Fruit fly (Drosophila melanogaster) whole organism, embryonic: ENCODE data around the gene CG11699.

Experiments
- Atf-2 ChIP-seq: fragments of 200-800 bp; sonication (Bioruptor generic); optimal IDR thresholded peaks from 2 replicates; lab custom pipeline; 2016; ENCODE audit warnings: missing biosample characterization, missing genetic modification characterization
- BEAF-32 ChIP-seq: fragments of 200-800 bp; sonication (Bioruptor generic); optimal IDR thresholded peaks from 3 replicates; lab custom pipeline; 2017; ENCODE audit warnings: missing biosample characterization, missing genetic modification characterization, mild to moderate bottlenecking, moderate library complexity, missing genetic modification reagents
- CG10209 ChIP-seq: fragments of 200-800 bp; sonication (Bioruptor generic); optimal IDR thresholded peaks from 3 replicates; lab custom pipeline; 2017; ENCODE audit warnings: missing biosample characterization, mild to moderate bottlenecking, missing genetic modification characterization, missing genetic modification reagents
- CG10274 ChIP-seq: fragments of 200-800 bp; sonication (Bioruptor generic); optimal IDR thresholded peaks from 3 replicates; lab custom pipeline; 2017; ENCODE audit warnings: missing biosample characterization, mild to moderate bottlenecking, missing genetic modification characterization
- CG10462 ChIP-seq: fragments of 200-800 bp; sonication (Bioruptor generic); optimal IDR thresholded peaks from 2 replicates; lab custom pipeline; 2016; ENCODE audit warnings: missing biosample characterization, missing genetic modification characterization
- CG10654 ChIP-seq: fragments of 200-800 bp; sonication (Bioruptor generic); optimal IDR thresholded peaks from 2 replicates; lab custom pipeline; 2016; ENCODE audit warnings: missing biosample characterization, missing genetic modification characterization
- CG11093 ChIP-seq: fragments of 200-800 bp; sonication (Bioruptor generic); IDR thresholded peaks from 3 replicates; pipeline ENCODE4 v1.3.6; 2022; ENCODE audit warnings: missing biosample characterization, missing genetic modification characterization
- CG13123 ChIP-seq: fragments of 200-800 bp; sonication (Bioruptor generic); optimal IDR thresholded peaks from 2 replicates; lab custom pipeline; 2016; ENCODE audit warnings: missing biosample characterization, missing genetic modification characterization
- CG14860 ChIP-seq: fragments of 200-800 bp; sonication (Bioruptor generic); IDR thresholded peaks from 3 replicates; pipeline ENCODE4 v1.3.6; 2022; ENCODE audit warnings: missing biosample characterization, missing genetic modification characterization; ENCODE audit not compliant: partially characterized antibody
- CG15479 ChIP-seq: fragments of 200-800 bp; sonication (Bioruptor generic); optimal IDR thresholded peaks from 3 replicates; lab custom pipeline; 2019; ENCODE audit warnings: missing biosample characterization, mild to moderate bottlenecking, missing genetic modification characterization, moderate library complexity
- CG1832 ChIP-seq: fragments of 200-800 bp; sonication (Bioruptor generic); optimal IDR thresholded peaks from 2 replicates; lab custom pipeline; 2017; ENCODE audit warnings: missing biosample characterization, mild to moderate bottlenecking, missing genetic modification characterization, inconsistent platforms
- CG2129 ChIP-seq: fragments of 200-800 bp; sonication (Bioruptor generic); IDR thresholded peaks from 2 replicates; pipeline ENCODE4 v1.3.6; 2022; ENCODE audit warnings: missing biosample characterization, missing genetic modification characterization; ENCODE audit not compliant: partially characterized antibody
- CG34422 ChIP-seq: fragments of 200-800 bp; sonication (Bioruptor generic); IDR thresholded peaks from 3 replicates; pipeline ENCODE4 v1.3.6; 2022; ENCODE audit warnings: missing biosample characterization, missing genetic modification characterization
- CG3726 ChIP-seq: fragments of 200-800 bp; sonication (Bioruptor generic); IDR thresholded peaks from 3 replicates; pipeline ENCODE4, ENCODE4 v1.3.6; 2022; ENCODE audit warnings: missing biosample characterization, missing genetic modification characterization
- CG4360 ChIP-seq: fragments of 200-800 bp; sonication (Bioruptor generic); IDR thresholded peaks from 2 replicates; pipeline ENCODE4 v1.3.6; 2022; ENCODE audit warnings: missing biosample characterization, missing genetic modification characterization
- CG7963 ChIP-seq: fragments of 200-800 bp; sonication (Bioruptor generic); IDR thresholded peaks from 3 replicates; pipeline ENCODE4 v1.3.6; 2022; ENCODE audit warnings: missing biosample characterization, missing genetic modification characterization; ENCODE audit not compliant: partially characterized antibody
- CG9727 ChIP-seq: fragments of 200-800 bp; sonication (Bioruptor generic); optimal IDR thresholded peaks from 3 replicates; lab custom pipeline; 2017; ENCODE audit warnings: missing biosample characterization, mild to moderate bottlenecking, missing genetic modification characterization
- CoRest ChIP-seq: fragments of 200-800 bp; sonication (Bioruptor generic); optimal IDR thresholded peaks from 3 replicates; lab custom pipeline; 2018; ENCODE audit warnings: missing biosample characterization, mild to moderate bottlenecking, missing genetic modification characterization, moderate library complexity
- D19A ChIP-seq: fragments of 200-800 bp; optimal IDR thresholded peaks from 3 replicates; lab custom pipeline; 2019; ENCODE audit warnings: missing biosample characterization, mild to moderate bottlenecking, missing genetic modification characterization, moderate library complexity
- Dad ChIP-seq: fragments of 200-800 bp; sonication (Bioruptor generic); optimal IDR thresholded peaks from 3 replicates; lab custom pipeline; 2016; ENCODE audit warnings: missing biosample characterization, missing genetic modification characterization
- Dip3 ChIP-seq: fragments of 200-800 bp; sonication (Bioruptor generic); optimal IDR thresholded peaks from 3 replicates; lab custom pipeline; 2016; ENCODE audit warnings: missing biosample characterization, missing genetic modification characterization
- E2f2 ChIP-seq: fragments of 200-800 bp; sonication (Bioruptor generic); IDR thresholded peaks from 2 replicates; pipeline ENCODE4 v1.3.6; 2022; ENCODE audit warnings: missing biosample characterization, missing genetic modification characterization
- Hr39 ChIP-seq: fragments of >200 bp; optimal IDR thresholded peaks from 2 replicates; lab custom pipeline; 2017
- Hr51 ChIP-seq, 2 experiments: fragments of 200-800 bp; sonication (Bioruptor generic); optimal IDR thresholded peaks; 2 replicates in 1 of 2; 3 replicates in 1 of 2; lab custom pipeline; 2016 to 2018; ENCODE audit warnings: missing biosample characterization in 2 of 2, missing genetic modification characterization in 2 of 2, mild to moderate bottlenecking in 1 of 2, moderate library complexity in 1 of 2
- Meics ChIP-seq: fragments of 200-800 bp; sonication (Bioruptor generic); optimal IDR thresholded peaks from 2 replicates; lab custom pipeline; 2017; ENCODE audit warnings: missing biosample characterization, mild to moderate bottlenecking, missing genetic modification characterization
- NC2β ChIP-seq: fragments of 200-800 bp; sonication (Bioruptor generic); optimal IDR thresholded peaks from 2 replicates; lab custom pipeline; 2016; ENCODE audit warnings: missing biosample characterization, missing genetic modification characterization
- Tbp ChIP-seq: fragments of >200 bp; optimal IDR thresholded peaks from 2 replicates; lab custom pipeline; 2018; ENCODE audit warnings: missing biosample characterization, missing genetic modification characterization
- Vsx1 ChIP-seq: fragments of 200-800 bp; sonication (Bioruptor generic); optimal IDR thresholded peaks from 2 replicates; lab custom pipeline; 2017; ENCODE audit warnings: missing biosample characterization, mild to moderate bottlenecking, missing genetic modification characterization, missing genetic modification reagents
- ara ChIP-seq: fragments of 200-800 bp; sonication (Bioruptor generic); IDR thresholded peaks from 2 replicates; pipeline ENCODE4 v1.3.6; 2022; ENCODE audit warnings: missing biosample characterization, missing genetic modification characterization
- az2 ChIP-seq: fragments of 200-800 bp; sonication (Bioruptor generic); optimal IDR thresholded peaks from 3 replicates; lab custom pipeline; 2016; ENCODE audit warnings: missing biosample characterization, missing genetic modification characterization
- br ChIP-seq: fragments of >200 bp; optimal IDR thresholded peaks from 2 replicates; lab custom pipeline; 2017
- chinmo ChIP-seq: fragments of 200-800 bp; sonication (Bioruptor generic); IDR thresholded peaks from 4 replicates; pipeline ENCODE4 v1.3.6; 2022; ENCODE audit warnings: missing biosample characterization, missing genetic modification characterization; ENCODE audit not compliant: partially characterized antibody
- chm ChIP-seq: fragments of 200-800 bp; sonication (Bioruptor generic); IDR thresholded peaks from 2 replicates; pipeline ENCODE4 v1.3.6; 2022; ENCODE audit warnings: missing biosample characterization, missing genetic modification characterization
- fd102C ChIP-seq: fragments of 200-800 bp; sonication (Bioruptor generic); optimal IDR thresholded peaks from 2 replicates; lab custom pipeline; 2018; ENCODE audit warnings: missing biosample characterization, mild to moderate bottlenecking, missing genetic modification characterization, moderate library complexity
- fd64A ChIP-seq: fragments of 200-800 bp; sonication (Bioruptor generic); optimal IDR thresholded peaks from 3 replicates; lab custom pipeline; 2018; ENCODE audit warnings: missing biosample characterization, mild to moderate bottlenecking, missing genetic modification characterization
- ftz-f1 ChIP-seq: fragments of 200-800 bp; sonication (Bioruptor generic); optimal IDR thresholded peaks from 2 replicates; lab custom pipeline; 2016; ENCODE audit warnings: missing biosample characterization, missing genetic modification characterization
- gem ChIP-seq: fragments of 200-800 bp; sonication (Bioruptor generic); optimal IDR thresholded peaks from 2 replicates; lab custom pipeline; 2019; ENCODE audit warnings: missing biosample characterization, mild to moderate bottlenecking, missing genetic modification characterization, moderate library complexity
- gt ChIP-seq: fragments of 200-800 bp; sonication (Bioruptor generic); IDR thresholded peaks from 2 replicates; pipeline ENCODE4 v1.3.6; 2022; ENCODE audit warnings: missing biosample characterization, missing genetic modification characterization
- hbn ChIP-seq: fragments of 200-800 bp; sonication (Bioruptor generic); IDR thresholded peaks from 2 replicates; pipeline ENCODE4 v1.3.6; 2022; ENCODE audit warnings: missing biosample characterization, missing genetic modification characterization; ENCODE audit not compliant: partially characterized antibody
- inv ChIP-seq: fragments of 200-800 bp; sonication (Bioruptor generic); IDR thresholded peaks from 2 replicates; pipeline ENCODE4 v1.3.6; 2022; ENCODE audit warnings: missing biosample characterization, missing genetic modification characterization; ENCODE audit not compliant: partially characterized antibody
- kay ChIP-seq: fragments of 200-800 bp; sonication (Bioruptor generic); optimal IDR thresholded peaks from 2 replicates; lab custom pipeline; 2016; ENCODE audit warnings: missing biosample characterization, missing genetic modification characterization
- luna ChIP-seq: fragments of 200-800 bp; sonication (Bioruptor generic); optimal IDR thresholded peaks from 2 replicates; lab custom pipeline; 2016; ENCODE audit warnings: missing biosample characterization, missing genetic modification characterization
- maf-S ChIP-seq: fragments of 200-800 bp; sonication (Bioruptor generic); optimal IDR thresholded peaks from 2 replicates; lab custom pipeline; 2016; ENCODE audit warnings: missing biosample characterization, missing genetic modification characterization
- oc ChIP-seq: fragments of 200-800 bp; sonication (Bioruptor generic); optimal IDR thresholded peaks from 2 replicates; lab custom pipeline; 2018; ENCODE audit warnings: missing biosample characterization, mild to moderate bottlenecking, missing genetic modification characterization, moderate library complexity
- seq ChIP-seq: fragments of 200-800 bp; sonication (Bioruptor generic); IDR thresholded peaks from 2 replicates; pipeline ENCODE4 v1.3.6; 2022; ENCODE audit warnings: missing biosample characterization, missing genetic modification characterization
- tin ChIP-seq: fragments of 200-800 bp; sonication (Bioruptor generic); optimal IDR thresholded peaks from 3 replicates; lab custom pipeline; 2016; ENCODE audit warnings: missing biosample characterization, missing genetic modification characterization
- tup ChIP-seq: fragments of 200-800 bp; sonication (Bioruptor generic); optimal IDR thresholded peaks from 2 replicates; lab custom pipeline; 2016; ENCODE audit warnings: missing biosample characterization, mild to moderate bottlenecking, missing genetic modification characterization, moderate library complexity
- usp ChIP-seq: fragments of >200 bp; optimal IDR thresholded peaks from 2 replicates; lab custom pipeline; 2017; ENCODE audit warnings: missing biosample characterization, missing genetic modification characterization

Gene CG11699

DNA sequence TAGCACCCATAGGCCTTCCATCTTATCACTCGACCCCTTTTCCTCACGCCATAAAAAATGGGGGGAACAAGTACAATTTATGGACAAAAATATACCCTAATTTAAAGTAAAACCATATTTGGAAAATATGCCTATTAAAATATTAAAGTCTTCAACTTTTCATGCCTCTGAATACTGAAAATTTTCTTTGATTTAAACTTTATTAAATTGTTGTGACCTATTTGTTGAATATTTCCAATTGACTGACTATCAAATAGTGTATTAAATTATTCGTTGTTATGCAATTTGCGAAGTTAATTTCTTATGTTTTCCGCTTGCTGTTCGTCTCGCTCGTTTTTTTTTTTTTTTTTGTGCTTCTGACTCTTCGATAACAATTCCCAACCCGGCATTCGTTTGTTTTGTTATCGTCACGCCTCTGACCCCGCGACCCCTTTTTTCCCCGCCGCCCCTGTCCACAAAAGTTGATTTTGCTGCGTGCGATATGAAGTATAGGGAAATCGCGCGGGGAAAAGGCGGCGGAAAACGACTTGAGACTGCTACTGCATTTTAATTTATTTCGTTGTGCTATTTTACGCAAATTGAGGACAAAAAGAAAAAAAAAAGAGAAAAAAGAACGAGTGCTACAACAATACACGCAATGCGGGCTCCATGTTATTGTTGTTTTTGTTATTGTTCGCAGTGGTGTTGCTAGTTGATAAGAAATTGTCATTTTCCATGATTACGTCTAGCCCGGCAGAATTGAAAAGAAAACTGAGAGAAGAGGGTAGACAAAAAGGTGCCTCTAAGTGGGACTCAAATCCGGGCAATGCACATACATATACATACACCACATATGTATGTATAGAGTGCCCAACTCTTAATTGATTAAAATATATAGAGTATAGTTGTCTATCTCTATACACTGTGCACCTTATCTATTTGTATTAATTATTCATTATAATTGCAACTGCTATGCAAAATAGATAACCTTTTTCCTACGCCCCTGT, 48.6 kb upstream of the CG11699 start (continued):
- 0 out of 4 replicates have a peak, but pooled peaks have one; percentile 41 for TF ChIP-seq chinmo (GFP tag; lab: Robert Waterston, UW)
- peak; percentile 36 for TF ChIP-seq CG9727 (GFP tag; lab: Kevin White, UChicago)
- TF ChIP-seq E2f2: peak; percentile 59
- TF ChIP-seq BEAF-32 (GFP tag; lab: Kevin White, UChicago): no peak
- peak in 1 of 2 experiments; percentile 80 for TF ChIP-seq Hr51 (GFP tag; optimal IDR thresholded peaks at IDR 0.05; lab: Kevin White, UChicago)
- peak; percentile 32 for TF ChIP-seq CG10654
- peak; percentile 54 for TF ChIP-seq CG10209 (GFP tag; lab: Kevin White, UChicago)
- peak; percentile 68; the same call in 1 of the 3 replicates for TF ChIP-seq CG34422
- TF ChIP-seq az2 (GFP tag; lab: Kevin White, UChicago): peak; percentile 66
- TF ChIP-seq kay (GFP tag; lab: Kevin White, UChicago): peak; percentile 16
- TF ChIP-seq D19A (tag; lab: Kevin White, UChicago): peak; percentile 99
- no peak for TF ChIP-seq gt (GFP tag; lab: Robert Waterston, UW)
- no peak for TF ChIP-seq hbn (GFP tag; lab: Robert Waterston, UW)
- peak; percentile 74 for TF ChIP-seq CoRest
- peak; percentile 71 for TF ChIP-seq Meics (GFP tag; lab: Kevin White, UChicago)
- TF ChIP-seq CG1832 (GFP tag; lab: Kevin White, UChicago): no peak
- TF ChIP-seq CG3726 (GFP tag; lab: Robert Waterston, UW): no peak
- TF ChIP-seq tup: no peak
- TF ChIP-seq maf-S (GFP tag; lab: Kevin White, UChicago): no peak
- peak; percentile 37; the same call in 1 of the 2 replicates for TF ChIP-seq ara
- TF ChIP-seq seq (GFP tag; lab: Robert Waterston, UW): peak; percentile 59; the same call in 1 of the 2 replicates
- TF ChIP-seq inv: no peak
- no peak for TF ChIP-seq Hr39 (lab: Kevin White, UChicago)
- no peak for TF ChIP-seq Dad (GFP tag; lab: Kevin White, UChicago)
- TF ChIP-seq Dip3: no peak
- no peak for TF ChIP-seq fd102C
- TF ChIP-seq ftz-f1 (GFP tag; lab: Kevin White, UChicago): no peak
- no peak for TF ChIP-seq luna (GFP tag; lab: Kevin White, UChicago)
- peak; percentile 59; the same call in 1 of the 2 replicates for TF ChIP-seq chm (GFP tag; lab: Robert Waterston, UW)
- peak; percentile 29 for TF ChIP-seq Vsx1 (GFP tag; lab: Kevin White, UChicago)
- peak; percentile 72 for TF ChIP-seq oc (tag; lab: Kevin White, UChicago)
- TF ChIP-seq usp: no peak
- TF ChIP-seq CG2129: no peak
- no peak for TF ChIP-seq CG13123
- TF ChIP-seq CG7963 (GFP tag; lab: Robert Waterston, UW): no peak
- no peak for TF ChIP-seq br
- no peak for TF ChIP-seq fd64A (GFP tag; lab: Kevin White, UChicago)
- no peak for TF ChIP-seq CG14860 (GFP tag; lab: Robert Waterston, UW)
- no peak for TF ChIP-seq Atf-2 (GFP tag; lab: Kevin White, UChicago)
- no peak for TF ChIP-seq CG15479
- TF ChIP-seq CG10274: no peak
- TF ChIP-seq gem (tag; lab: Kevin White, UChicago): peak; percentile 85
- peak; percentile 39 for TF ChIP-seq CG10462 (GFP tag; lab: Kevin White, UChicago)
- TF ChIP-seq CG11093 (GFP tag; lab: Robert Waterston, UW): peak; percentile 56; the same call in 1 of the 3 replicates
- no peak for TF ChIP-seq NC2β (GFP tag; lab: Kevin White, UChicago)
- peak; percentile 8 for TF ChIP-seq tin (GFP tag; lab: Kevin White, UChicago)
- TF ChIP-seq Tbp (GFP tag; lab: Kevin White, UChicago): no peak
- peak; percentile 8; the same call in 1 of the 2 replicates for TF ChIP-seq CG4360 (GFP tag; lab: Robert Waterston, UW)
